Worm (Caenorhabditis elegans) whole organism, late embryonic: Measurements from ENCODE around the gene gst-27.
"Not testable (repeated sequence)": the region's sequence is repeated elsewhere in the genome, so short reads cannot be mapped to it uniquely, and the experiment has no call there.

Source experiments
- C38D4.7 ChIP-seq: fragments of 200-800 bp; sonication (Bioruptor generic); optimal IDR thresholded peaks from 2 replicates; lab custom pipeline; 2018; ENCODE audit warnings: mild to moderate bottlenecking, missing genetic modification characterization, moderate library complexity, missing compliant biosample characterization
- F13H6.1 ChIP-seq: sonication (generic microtip); optimal IDR thresholded peaks from 2 replicates; lab custom pipeline; 2016; ENCODE audit warnings: missing genetic modification characterization, missing compliant biosample characterization
- K02D7.2 ChIP-seq: sonication (generic microtip); optimal IDR thresholded peaks from 2 replicates; lab custom pipeline; 2017; ENCODE audit warnings: mild to moderate bottlenecking, missing genetic modification characterization, missing compliant biosample characterization
- K09A11.1 ChIP-seq: sonication (generic microtip); optimal IDR thresholded peaks from 2 replicates; lab custom pipeline; 2017; ENCODE audit warnings: antibody characterized with exemption, mild to moderate bottlenecking, missing genetic modification characterization, missing compliant biosample characterization; ENCODE audit not compliant: insufficient read depth
- T23F11.4 ChIP-seq: fragments of 200-800 bp; sonication (Bioruptor generic); optimal IDR thresholded peaks from 2 replicates; lab custom pipeline; 2018; ENCODE audit warnings: mild to moderate bottlenecking, missing genetic modification characterization, missing compliant biosample characterization
- Y22D7AL.16 ChIP-seq: sonication (generic microtip); optimal IDR thresholded peaks from 2 replicates; lab custom pipeline; 2016; ENCODE audit warnings: missing genetic modification characterization, missing compliant biosample characterization
- ahr-1 ChIP-seq: sonication (generic microtip); optimal IDR thresholded peaks from 2 replicates; lab custom pipeline; 2016; ENCODE audit warnings: missing genetic modification characterization, missing compliant biosample characterization
- ceh-14 ChIP-seq: sonication (generic microtip); optimal IDR thresholded peaks from 2 replicates; lab custom pipeline; 2016; ENCODE audit warnings: missing genotype, missing genetic modification characterization, missing compliant biosample characterization
- ceh-18 ChIP-seq: sonication (generic microtip); optimal IDR thresholded peaks from 2 replicates; lab custom pipeline; 2016; ENCODE audit warnings: missing genetic modification characterization, missing compliant biosample characterization
- ceh-2 ChIP-seq: sonication (generic microtip); optimal IDR thresholded peaks from 2 replicates; lab custom pipeline; 2016; ENCODE audit warnings: missing genotype, missing genetic modification characterization, missing compliant biosample characterization
- ceh-24 ChIP-seq: sonication (generic microtip); optimal IDR thresholded peaks from 2 replicates; lab custom pipeline; 2016; ENCODE audit warnings: mild to moderate bottlenecking, missing genetic modification characterization, missing compliant biosample characterization
- ceh-45 ChIP-seq: fragments of 200-800 bp; sonication (Bioruptor generic); IDR thresholded peaks from 2 replicates; pipeline ENCODE4 v1.3.6; 2022; ENCODE audit warnings: missing genetic modification reagents, missing genetic modification characterization, missing compliant biosample characterization
- ceh-48 ChIP-seq: sonication (generic microtip); optimal IDR thresholded peaks from 2 replicates; lab custom pipeline; 2016; ENCODE audit warnings: missing genetic modification characterization, inconsistent platforms, missing compliant biosample characterization
- ceh-6 ChIP-seq: fragments of 200-800 bp; sonication (Bioruptor generic); optimal IDR thresholded peaks from 2 replicates; lab custom pipeline; 2018; ENCODE audit warnings: mild to moderate bottlenecking, missing genetic modification characterization, missing compliant biosample characterization
- ceh-9 ChIP-seq: sonication (generic microtip); optimal IDR thresholded peaks from 2 replicates; lab custom pipeline; 2016; ENCODE audit warnings: mild to moderate bottlenecking, missing genetic modification characterization, inconsistent platforms, missing compliant biosample characterization
- che-1 ChIP-seq: sonication (generic microtip); optimal IDR thresholded peaks from 2 replicates; lab custom pipeline; 2016; ENCODE audit warnings: mild to moderate bottlenecking, missing genetic modification characterization, missing compliant biosample characterization
- dve-1 ChIP-seq: sonication (generic microtip); optimal IDR thresholded peaks from 2 replicates; lab custom pipeline; 2017; ENCODE audit warnings: antibody characterized with exemption, mild to moderate bottlenecking, missing genetic modification characterization, missing compliant biosample characterization
- elt-2 ChIP-seq: sonication (generic microtip); optimal IDR thresholded peaks from 2 replicates; lab custom pipeline; 2016; ENCODE audit warnings: missing genetic modification reagents, missing genetic modification characterization, missing compliant biosample characterization
- eyg-1 ChIP-seq: sonication (generic microtip); optimal IDR thresholded peaks from 2 replicates; lab custom pipeline; 2016; ENCODE audit warnings: missing genotype, missing genetic modification characterization, missing compliant biosample characterization
- fax-1 ChIP-seq: sonication (generic microtip); optimal IDR thresholded peaks from 2 replicates; lab custom pipeline; 2016; ENCODE audit warnings: missing genotype, missing genetic modification characterization, missing compliant biosample characterization
- fkh-6 ChIP-seq: sonication (generic microtip); optimal IDR thresholded peaks from 2 replicates; lab custom pipeline; 2016; ENCODE audit warnings: missing genetic modification characterization, missing compliant biosample characterization
- hlh-6 ChIP-seq: sonication (generic microtip); optimal IDR thresholded peaks from 2 replicates; lab custom pipeline; 2016; ENCODE audit warnings: missing genotype, missing genetic modification characterization, missing compliant biosample characterization
- lim-6 ChIP-seq: sonication (generic microtip); optimal IDR thresholded peaks from 2 replicates; lab custom pipeline; 2016; ENCODE audit warnings: missing genetic modification characterization, missing compliant biosample characterization
- mec-3 ChIP-seq: sonication (generic microtip); optimal IDR thresholded peaks from 2 replicates; lab custom pipeline; 2016; ENCODE audit warnings: borderline replicate concordance, missing genetic modification characterization, missing compliant biosample characterization
- nfya-1 ChIP-seq: sonication (generic microtip); optimal IDR thresholded peaks from 2 replicates; lab custom pipeline; 2017; ENCODE audit warnings: missing genetic modification characterization, mild to moderate bottlenecking, missing compliant biosample characterization, antibody characterized with exemption, moderate library complexity
- nhr-11 ChIP-seq: fragments of 150-350 bp; optimal IDR thresholded peaks from 2 replicates; lab custom pipeline; 2014; ENCODE audit warnings: missing biosample characterization, missing genetic modification characterization
- odd-2 ChIP-seq: sonication (generic microtip); optimal IDR thresholded peaks from 2 replicates; lab custom pipeline; 2017; ENCODE audit warnings: antibody characterized with exemption, mild to moderate bottlenecking, missing genetic modification characterization, missing compliant biosample characterization
- tbx-2 ChIP-seq: sonication (generic microtip); optimal IDR thresholded peaks from 2 replicates; lab custom pipeline; 2016; ENCODE audit warnings: missing genetic modification characterization, missing compliant biosample characterization
- tbx-7 ChIP-seq: sonication (generic microtip); optimal IDR thresholded peaks from 2 replicates; lab custom pipeline; 2016; ENCODE audit warnings: missing genotype, missing genetic modification characterization, missing compliant biosample characterization
- ttx-3 ChIP-seq: sonication (generic microtip); optimal IDR thresholded peaks from 2 replicates; lab custom pipeline; 2016; ENCODE audit warnings: missing genetic modification reagents, missing genetic modification characterization, missing compliant biosample characterization
- unc-42 ChIP-seq: sonication (generic microtip); optimal IDR thresholded peaks from 2 replicates; lab custom pipeline; 2016; ENCODE audit warnings: missing genotype, missing genetic modification characterization, missing compliant biosample characterization
- zip-5 ChIP-seq: sonication (generic microtip); optimal IDR thresholded peaks from 2 replicates; lab custom pipeline; 2016; ENCODE audit warnings: missing genetic modification characterization, missing compliant biosample characterization

gst-27 gene

DNA sequence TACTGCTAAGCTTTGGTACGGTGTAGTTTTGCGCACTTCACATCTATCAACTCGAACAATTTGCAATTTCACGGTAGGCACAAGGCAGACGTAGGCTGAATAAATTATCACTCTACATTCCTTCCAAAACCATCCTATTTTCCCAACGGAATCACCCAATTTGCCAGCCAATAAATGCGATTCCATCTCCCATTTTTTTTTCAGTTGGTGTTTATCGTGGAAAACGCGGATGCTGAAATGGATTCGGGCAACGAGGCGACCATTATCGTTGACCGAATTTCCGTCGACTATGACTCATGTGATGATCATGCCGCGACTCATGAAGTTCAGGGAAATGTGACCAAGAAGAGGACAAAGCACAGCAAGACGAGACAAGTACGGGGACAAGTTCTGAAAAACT is 17.1 kb downstream of the gst-27 start:
- TF ChIP-seq nhr-11 (tag; lab: Kevin White, UChicago) (no peak), elt-2 (tag; lab: Kevin White, UChicago) (no peak), ahr-1 (tag; lab: Kevin White, UChicago) (no peak), zip-5 (tag; lab: Kevin White, UChicago) (no peak), nfya-1 (no peak), eyg-1 (tag; lab: Kevin White, UChicago) (no peak), che-1 (no peak), mec-3 (tag; lab: Kevin White, UChicago) (no peak), ceh-48 (tag; lab: Kevin White, UChicago) (no peak), T23F11.4 (GFP tag; lab: Kevin White, UChicago) (no peak), unc-42 (tag; lab: Kevin White, UChicago) (no peak), hlh-6 (no peak), dve-1 (tag; lab: Kevin White, UChicago) (no peak), Y22D7AL.16 (tag; lab: Kevin White, UChicago) (no peak), ceh-9 (tag; lab: Kevin White, UChicago) (no peak), ceh-24 (tag; lab: Kevin White, UChicago) (no peak), tbx-2 (tag; lab: Kevin White, UChicago) (no peak), ceh-6 (GFP tag; lab: Kevin White, UChicago) (no peak)
- TF ChIP-seq, all 69 proteins: peak for 0

- TF ChIP-seq fkh-6 (tag; lab: Kevin White, UChicago) = no peak
- no peak for TF ChIP-seq odd-2 (tag; lab: Kevin White, UChicago)
Measured at ce11 chrII:15145594-15145993, 19.9 kb downstream of the gst-27 start, which contains the start of gene Y53F4B.27. Y53F4B.27 (plus strand) TSS chrII:15145894.

DNA sequence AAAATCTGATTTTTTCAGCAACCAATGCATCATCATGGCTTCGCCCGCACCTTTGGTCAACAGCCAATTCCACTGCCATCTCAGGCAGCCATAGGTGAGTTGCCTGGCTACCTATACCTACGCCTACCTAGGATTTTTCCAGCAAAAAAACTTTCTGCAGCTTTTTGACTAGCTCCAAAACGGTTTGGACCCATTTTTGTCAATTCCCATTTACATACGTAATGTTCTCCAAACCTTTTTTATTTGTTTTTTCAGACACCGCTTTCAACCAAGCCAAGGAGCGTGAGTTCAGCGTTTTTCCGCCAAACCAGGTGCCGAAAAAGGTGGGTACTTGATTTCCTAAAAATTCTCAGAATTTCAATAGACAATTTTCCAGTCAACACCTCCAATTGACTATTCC is 21.8 kb downstream of the gst-27 start:
- TF ChIP-seq odd-2 (tag; lab: Kevin White, UChicago) = no peak
- TF ChIP-seq lim-6 (tag; lab: Kevin White, UChicago) = no peak
- TF ChIP-seq dve-1 (tag; lab: Kevin White, UChicago) = no peak
- no peak for TF ChIP-seq fkh-6 (tag; lab: Kevin White, UChicago)
- TF ChIP-seq ceh-45 (GFP tag; lab: Robert Waterston, UW) = no peak
- no peak for TF ChIP-seq fax-1 (tag; lab: Kevin White, UChicago)
- no peak for TF ChIP-seq ceh-18 (tag; lab: Kevin White, UChicago)
- no peak for TF ChIP-seq ceh-48 (tag; lab: Kevin White, UChicago)
- TF ChIP-seq C38D4.7 = no peak
- no peak for TF ChIP-seq ceh-14
- no peak for TF ChIP-seq mec-3 (tag; lab: Kevin White, UChicago)
- no peak for TF ChIP-seq ceh-24 (tag; lab: Kevin White, UChicago)

ce11 chrII:15140881-15141280 is 24.6 kb downstream of the gst-27 start, which contains the start of gene Y53F4B.26:
Y53F4B.26 (minus strand) TSS chrII:15140981.
- not testable (repeated sequence) for TF ChIP-seq K09A11.1 (tag; lab: Kevin White, UChicago); odd-2 (tag; lab: Kevin White, UChicago); hlh-6

DNA sequence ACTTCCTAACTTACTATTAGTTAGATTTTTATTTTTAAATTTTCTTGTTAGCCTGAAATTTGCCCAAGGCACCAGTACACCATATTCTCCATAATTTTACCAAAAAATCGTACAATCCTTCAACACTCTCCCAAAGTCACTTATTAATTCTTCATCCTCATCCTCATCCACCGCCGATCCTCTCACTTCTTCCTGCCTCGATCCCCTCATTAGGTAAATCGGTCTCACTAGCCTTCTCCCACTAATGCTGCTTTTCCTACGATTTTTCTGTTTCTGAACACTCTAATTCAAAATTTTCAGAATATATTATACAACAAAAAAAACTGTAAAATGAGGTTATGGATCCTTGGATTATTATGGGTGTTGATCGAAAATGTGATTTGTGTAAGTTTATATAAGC is 29.6 kb downstream of the gst-27 start, which contains the start of gene Y53F4B.25:
Gene Y53F4B.25 (plus strand): TSS at position 301 of the 400 bp plus-strand sequence.
- TF ChIP-seq tbx-7 (tag; lab: Kevin White, UChicago) (no peak), K02D7.2 (no peak), ttx-3 (tag; lab: Kevin White, UChicago) (no peak), F13H6.1 (no peak), ceh-2 (tag; lab: Kevin White, UChicago) (no peak), fax-1 (tag; lab: Kevin White, UChicago) (no peak), mec-3 (tag; lab: Kevin White, UChicago) (no peak)
- TF ChIP-seq, all 69 proteins: peak for 0
